Fruit fly (Drosophila melanogaster): Measurements from ENCODE around the gene CG7519.

Gene CG7519

DNA sequence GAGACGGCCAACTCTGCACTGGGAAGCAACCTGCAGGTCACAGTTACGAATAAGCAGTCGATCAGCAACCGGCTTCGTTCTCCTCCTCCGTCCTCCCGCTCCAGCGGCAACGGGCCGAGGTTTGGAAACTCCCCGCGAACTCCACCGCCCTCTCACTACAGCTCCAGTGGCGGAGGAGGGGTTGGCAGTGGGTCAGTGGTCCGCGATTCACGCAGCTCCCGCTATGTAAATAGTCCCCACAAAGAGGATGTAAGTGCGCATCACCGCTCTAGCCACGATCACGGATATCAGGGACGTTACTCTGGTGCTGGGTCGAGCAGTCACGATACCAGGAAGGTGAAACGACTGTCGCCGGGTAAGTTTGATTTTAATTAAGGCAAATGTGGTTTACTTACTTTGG lies 25.5 kb downstream of the CG7519 start:
- TF ChIP-seq CG9948 (tag; optimal IDR thresholded peaks at IDR 0.05) (no peak), CG14655 (GFP tag; optimal IDR thresholded peaks at IDR 0.05) (no peak), CG4496 (GFP tag; IDR thresholded peaks at IDR 0.05) (no peak), CG8159 (tag; optimal IDR thresholded peaks at IDR 0.05) (no peak)

DNA sequence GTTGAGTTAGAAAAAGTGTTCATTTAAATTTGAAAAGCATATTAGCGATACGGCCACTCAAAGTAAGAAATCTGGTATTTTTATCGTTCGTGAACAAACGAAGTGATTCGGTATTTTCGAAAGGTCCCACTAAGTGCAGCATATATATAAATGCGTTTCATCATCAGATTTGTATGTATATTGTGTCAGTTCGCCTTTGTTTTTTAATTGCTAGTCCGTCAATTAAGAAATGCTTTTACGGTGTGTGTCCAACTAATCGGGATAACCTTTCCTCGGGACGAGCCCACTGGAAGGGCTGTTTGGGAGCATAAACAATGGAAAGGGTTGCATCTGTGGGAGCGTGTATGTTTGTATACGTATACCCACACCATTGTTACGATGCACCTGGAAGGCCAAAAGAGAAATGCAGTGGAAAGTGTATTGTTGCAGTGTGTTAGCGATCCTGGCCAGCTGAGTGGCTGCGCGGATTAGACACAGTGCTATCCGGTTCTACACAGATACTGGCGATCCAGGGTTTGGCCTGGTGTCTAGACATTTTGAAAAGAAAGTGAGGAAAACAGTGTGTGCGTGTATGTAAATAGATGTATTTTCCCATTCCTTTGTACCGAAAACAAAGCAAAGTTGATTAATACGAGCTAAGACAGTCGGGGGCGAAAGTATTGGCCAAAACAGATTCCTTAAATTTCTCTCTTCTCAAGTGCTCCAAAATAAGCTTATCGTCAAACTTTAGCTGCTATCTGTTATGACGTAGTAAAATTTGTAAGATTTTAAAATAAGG lies 30.4 kb downstream of the CG7519 start, which contains the start of gene CG7611:
Gene CG7611, plus strand, starts transcription at position 128 of the 778 bp plus-strand sequence.
- TF ChIP-seq Pif1B (GFP tag; optimal IDR thresholded peaks at IDR 0.05) (no peak), CG8301 (tag; optimal IDR thresholded peaks at IDR 0.05) (no peak), CG32121 (GFP tag; IDR thresholded peaks at IDR 0.05) (no peak), EcR (GFP tag; optimal IDR thresholded peaks at IDR 0.05) (peak; percentile 15), CG34367 (tag; optimal IDR thresholded peaks at IDR 0.05) (no peak), Pif1A (GFP tag; optimal IDR thresholded peaks at IDR 0.05) (no peak)

DNA sequence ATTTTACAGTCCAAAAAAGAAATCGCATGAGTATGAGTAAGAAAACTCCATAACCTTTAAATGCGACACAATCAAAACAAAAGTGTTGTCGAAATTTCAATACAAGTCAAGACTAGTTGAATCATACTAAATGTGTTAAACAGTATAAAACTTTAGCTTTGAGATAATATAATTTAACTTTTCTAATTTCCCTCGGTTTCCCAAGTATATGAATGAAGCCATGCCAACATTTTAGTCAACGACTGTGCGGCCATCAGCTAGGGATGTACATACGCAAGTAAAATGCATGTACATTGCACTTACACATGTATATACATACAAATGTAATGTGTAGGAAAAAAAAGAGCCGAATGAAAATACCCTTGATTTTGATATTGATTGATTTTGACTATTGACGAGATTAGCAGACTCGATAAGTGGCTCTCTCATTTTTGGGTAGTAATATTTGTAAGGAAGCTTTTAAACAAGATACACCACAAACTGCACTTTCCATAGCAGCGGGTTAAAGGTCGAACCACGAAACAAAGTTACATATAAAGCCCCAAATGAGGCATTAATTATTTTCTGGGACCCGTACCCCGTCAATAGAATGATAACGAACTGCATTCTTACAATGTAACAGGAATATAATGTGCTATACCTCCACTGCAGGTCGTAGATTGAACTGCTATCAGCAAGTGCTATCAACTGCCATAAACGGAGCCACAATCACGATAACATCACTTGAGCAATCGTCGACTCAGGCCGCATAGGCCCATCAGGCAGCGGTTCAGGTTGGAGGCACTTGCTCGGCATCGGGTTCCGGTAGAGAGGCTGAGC lies 31.4 kb downstream of the CG7519 start:
- TF ChIP-seq EcR (GFP tag; optimal IDR thresholded peaks at IDR 0.05) (no peak), CG34367 (tag; optimal IDR thresholded peaks at IDR 0.05) (no peak), Ets98B (GFP tag; IDR thresholded peaks at IDR 0.05) (peak; percentile 60), CG15710 (tag; optimal IDR thresholded peaks at IDR 0.05) (peak; percentile 33), fd96Ca (GFP tag; IDR thresholded peaks at IDR 0.05) (no peak), CG4496 (GFP tag; IDR thresholded peaks at IDR 0.05) (no peak; the same call in 2 of the 3 replicates), Pif1A (GFP tag; optimal IDR thresholded peaks at IDR 0.05) (no peak), CG9948 (tag; optimal IDR thresholded peaks at IDR 0.05) (peak; percentile 4), rn (GFP tag; IDR thresholded peaks at IDR 0.05) (no peak; the same call in 1 of the 2 replicates), CG17806 (tag; optimal IDR thresholded peaks at IDR 0.05) (peak; percentile 38), Snoo (tag; optimal IDR thresholded peaks at IDR 0.05) (peak; percentile 16), D1 (tag; optimal IDR thresholded peaks at IDR 0.05) (no peak), CG8301 (tag; optimal IDR thresholded peaks at IDR 0.05) (peak; percentile 44), CG8159 (tag; optimal IDR thresholded peaks at IDR 0.05) (no peak), CG14655 (GFP tag; optimal IDR thresholded peaks at IDR 0.05) (no peak), CG13204 (GFP tag; optimal IDR thresholded peaks at IDR 0.05) (no peak), CG32121 (GFP tag; IDR thresholded peaks at IDR 0.05) (peak; percentile 67), Pif1B (GFP tag; optimal IDR thresholded peaks at IDR 0.05) (peak; percentile 54), CG10348 (GFP tag; IDR thresholded peaks at IDR 0.05) (no peak), gl (tag; optimal IDR thresholded peaks at IDR 0.05) (no peak), CG12605 (GFP tag; IDR thresholded peaks at IDR 0.05) (no peak)

dm6 chr3L:21529108-21529507 lies 36.2 kb downstream of the CG7519 start, which contains the start of gene Arv1:
Arv1 (minus strand) TSS chr3L:21529333.
- TF ChIP-seq CG8301 (tag; optimal IDR thresholded peaks at IDR 0.05) = no peak
- TF ChIP-seq gl (tag; optimal IDR thresholded peaks at IDR 0.05) = no peak
- TF ChIP-seq rn (GFP tag; IDR thresholded peaks at IDR 0.05) = no peak
- TF ChIP-seq CG34367 (tag; optimal IDR thresholded peaks at IDR 0.05) = no peak
- no peak for TF ChIP-seq Pif1B (GFP tag; optimal IDR thresholded peaks at IDR 0.05)
- no peak for TF ChIP-seq CG14655 (GFP tag; optimal IDR thresholded peaks at IDR 0.05)
- TF ChIP-seq CG12605 (GFP tag; IDR thresholded peaks at IDR 0.05) = no peak
- TF ChIP-seq CG17806 (tag; optimal IDR thresholded peaks at IDR 0.05) = no peak
- TF ChIP-seq Snoo (tag; optimal IDR thresholded peaks at IDR 0.05) = no peak
- TF ChIP-seq CG8159 (tag; optimal IDR thresholded peaks at IDR 0.05) = no peak
- TF ChIP-seq D1 (tag; optimal IDR thresholded peaks at IDR 0.05) = no peak
- no peak for TF ChIP-seq fd96Ca (GFP tag; IDR thresholded peaks at IDR 0.05)
- no peak for TF ChIP-seq CG15710 (tag; optimal IDR thresholded peaks at IDR 0.05)
- TF ChIP-seq CG10348 (GFP tag; IDR thresholded peaks at IDR 0.05) = no peak
- no peak for TF ChIP-seq CG32121 (GFP tag; IDR thresholded peaks at IDR 0.05)
- TF ChIP-seq Pif1A (GFP tag; optimal IDR thresholded peaks at IDR 0.05) = no peak

DNA sequence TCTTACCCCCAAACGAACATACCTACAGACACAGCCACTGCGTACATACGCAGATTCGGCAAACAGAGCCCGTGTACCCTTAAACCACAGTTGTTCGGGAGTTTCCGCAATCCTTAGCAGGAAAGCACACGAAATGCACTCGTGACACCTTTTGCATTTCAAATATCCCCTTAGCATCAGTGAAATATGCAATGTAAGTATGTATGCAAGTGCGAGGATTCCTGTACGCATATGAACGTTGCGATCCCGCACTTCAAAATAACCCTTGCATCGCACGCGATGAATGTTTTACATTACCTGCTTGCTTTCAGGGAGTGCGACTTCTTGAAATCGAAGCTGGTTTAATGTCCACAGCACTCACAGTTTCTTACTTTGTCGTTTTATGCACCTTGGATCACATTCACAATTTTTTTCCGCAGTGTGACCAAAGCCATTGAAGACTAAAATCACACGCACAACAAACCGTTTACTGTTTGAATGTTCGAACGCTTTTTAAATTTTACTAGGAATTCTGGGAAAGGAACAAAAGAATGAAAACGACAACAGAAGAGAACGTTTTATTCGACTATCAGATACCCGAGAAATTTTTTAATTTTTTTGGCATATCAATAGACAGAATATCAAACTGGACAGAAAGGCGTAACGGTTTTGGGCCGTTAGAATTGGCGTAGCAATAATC lies 40.5 kb downstream of the CG7519 start, which contains the start of gene Mkrn1:
Gene Mkrn1, minus strand, starts transcription at position 444 of the 679 bp plus-strand sequence.
- no peak for TF ChIP-seq Pif1B (GFP tag; optimal IDR thresholded peaks at IDR 0.05)
- TF ChIP-seq Snoo (tag; optimal IDR thresholded peaks at IDR 0.05) = no peak
- no peak for TF ChIP-seq D1 (tag; optimal IDR thresholded peaks at IDR 0.05)
- TF ChIP-seq CG8301 (tag; optimal IDR thresholded peaks at IDR 0.05) = no peak
- no peak for TF ChIP-seq Ets98B (GFP tag; IDR thresholded peaks at IDR 0.05)
- no peak for TF ChIP-seq CG15710 (tag; optimal IDR thresholded peaks at IDR 0.05)
- TF ChIP-seq CG32121 (GFP tag; IDR thresholded peaks at IDR 0.05) = no peak
- TF ChIP-seq CG34367 (tag; optimal IDR thresholded peaks at IDR 0.05) = no peak
- TF ChIP-seq CG17806 (tag; optimal IDR thresholded peaks at IDR 0.05) = no peak
- TF ChIP-seq rn (GFP tag; IDR thresholded peaks at IDR 0.05) = no peak
- no peak for TF ChIP-seq CG10348 (GFP tag; IDR thresholded peaks at IDR 0.05)
- no peak for TF ChIP-seq gl (tag; optimal IDR thresholded peaks at IDR 0.05)
- TF ChIP-seq Pif1A (GFP tag; optimal IDR thresholded peaks at IDR 0.05) = no peak
- no peak for TF ChIP-seq CG12605 (GFP tag; IDR thresholded peaks at IDR 0.05)
- no peak for TF ChIP-seq CG4496 (GFP tag; IDR thresholded peaks at IDR 0.05)
- no peak for TF ChIP-seq CG8159 (tag; optimal IDR thresholded peaks at IDR 0.05)
